Worm (Caenorhabditis elegans): ENCODE data around the gene srx-95.

- no peak for TF ChIP-seq elt-3 (tag; optimal IDR thresholded peaks at IDR 0.05)
- no peak for TF ChIP-seq ama-1 (optimal IDR thresholded peaks at IDR 0.05)
- TF ChIP-seq nhr-21 (tag; optimal IDR thresholded peaks at IDR 0.05): no peak
- TF ChIP-seq mdl-1 (tag; optimal IDR thresholded peaks at IDR 0.05): no peak
- no peak for TF ChIP-seq ztf-4 (tag; optimal IDR thresholded peaks at IDR 0.05)
- TF ChIP-seq ZK546.5 (tag; optimal IDR thresholded peaks at IDR 0.05): no peak
These were observed 26.7 kb upstream of the srx-95 start for ce11 chrII:6781231-6781630.
